Worm (Caenorhabditis elegans) whole organism, early embryonic: ENCODE results near the gene glb-17.

Experiments used
- B0310.2 ChIP-seq: sonication (generic microtip); optimal IDR thresholded peaks from 2 replicates; lab custom pipeline; 2016; ENCODE audit warnings: mild to moderate bottlenecking, missing genetic modification characterization, missing compliant biosample characterization
- ets-7 ChIP-seq: sonication (generic microtip); optimal IDR thresholded peaks from 2 replicates; lab custom pipeline; 2016; ENCODE audit warnings: missing genotype, missing genetic modification characterization, missing compliant biosample characterization
- hnd-1 ChIP-seq: sonication (generic microtip); optimal IDR thresholded peaks from 2 replicates; lab custom pipeline; 2016; ENCODE audit warnings: missing genetic modification characterization, missing compliant biosample characterization

- TF ChIP-seq ets-7 (tag; lab: Kevin White, UChicago) (no peak), B0310.2 (tag; lab: Kevin White, UChicago) (no peak), hnd-1 (no peak)
Measured at ce11 chrX:9603180-9603579, 26.4 kb upstream of the glb-17 start.
